Worm (Caenorhabditis elegans) whole organism, L1 larva: ENCODE data around the gene ZC518.8.

Source experiments
- ama-1 ChIP-seq: fragments of 150-350 bp; optimal IDR thresholded peaks from 2 replicates; lab custom pipeline; 2014
- efl-1 ChIP-seq, 4 experiments: fragments of 150-350 bp; optimal IDR thresholded peaks in 3 of 4; peaks in 1 of 4; 1 replicate in 1 of 4; 2 replicates in 3 of 4; lab custom pipeline; 2014; ENCODE audit warnings: missing biosample characterization in 2 of 4, missing genetic modification characterization in 2 of 4, missing genetic modification reagents in 2 of 4
- egl-27 ChIP-seq, 2 experiments: fragments of 150-350 bp in 1 of 2; sonication (generic microtip); optimal IDR thresholded peaks; 3 replicates each; lab custom pipeline; 2017 to 2018; ENCODE audit warnings: missing biosample characterization in 2 of 2, missing genetic modification characterization in 2 of 2, missing genetic modification reagents in 2 of 2
- elt-3 ChIP-seq, 6 experiments: fragments of 150-350 bp in 1 of 6; sonication (generic microtip); optimal IDR thresholded peaks; 2 replicates each; lab custom pipeline; 2017 to 2018; ENCODE audit warnings: missing biosample characterization in 6 of 6, missing genetic modification characterization in 6 of 6, inconsistent platforms in 1 of 6
- lin-39 ChIP-seq: fragments of 150-350 bp; optimal IDR thresholded peaks from 2 replicates; lab custom pipeline; 2014; ENCODE audit warnings: missing biosample characterization, missing genetic modification reagents, missing genetic modification characterization
- nhr-77 ChIP-seq: fragments of 150-350 bp; optimal IDR thresholded peaks from 2 replicates; lab custom pipeline; 2014; ENCODE audit warnings: missing biosample characterization, missing genetic modification characterization
- pqm-1 ChIP-seq: sonication (generic microtip); optimal IDR thresholded peaks from 3 replicates; lab custom pipeline; 2017; ENCODE audit warnings: missing biosample characterization, missing genetic modification characterization
- snpc-4 ChIP-seq: fragments of 150-350 bp; optimal IDR thresholded peaks from 2 replicates; lab custom pipeline; 2014; ENCODE audit warnings: missing biosample characterization, missing genetic modification characterization
- tlp-1 ChIP-seq: fragments of 150-350 bp; optimal IDR thresholded peaks from 2 replicates; lab custom pipeline; 2014; ENCODE audit warnings: missing biosample characterization, missing genetic modification characterization
- unc-130 ChIP-seq: fragments of 150-350 bp; optimal IDR thresholded peaks from 2 replicates; lab custom pipeline; 2017; ENCODE audit warnings: missing biosample characterization, missing genetic modification characterization, inconsistent platforms

DNA sequence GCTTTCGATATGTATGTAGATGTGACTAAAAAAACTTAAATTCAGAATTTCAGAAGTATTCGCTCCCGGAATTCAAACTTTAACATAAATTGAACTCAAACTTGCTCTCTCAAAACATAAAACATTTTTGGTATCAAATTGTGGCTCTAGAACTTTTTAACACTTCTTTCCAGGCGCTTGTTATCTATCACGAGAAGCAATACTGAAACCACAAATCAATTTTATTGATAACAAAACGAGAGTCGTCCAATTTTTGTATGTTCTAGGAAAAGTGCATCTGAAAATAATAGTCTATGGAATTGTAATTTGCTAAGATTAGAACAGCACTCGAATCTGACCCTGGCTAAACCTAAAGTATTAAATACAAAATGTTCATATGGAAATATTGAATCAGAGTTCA is 17.2 kb upstream of the ZC518.8 start:
- TF ChIP-seq efl-1 (optimal IDR thresholded peaks at IDR 0.05; lab: Kevin White, UChicago) = no peak
- TF ChIP-seq efl-1 (GFP tag; optimal IDR thresholded peaks at IDR 0.05 in 1 of 2; lab: Kevin White, UChicago) = no peak
- TF ChIP-seq pqm-1 (tag; lab: Kevin White, UChicago) = no peak
- TF ChIP-seq lin-39 (tag; lab: Kevin White, UChicago) = no peak
- TF ChIP-seq egl-27 (tag; optimal IDR thresholded peaks at IDR 0.05; lab: Kevin White, UChicago) = no peak
- TF ChIP-seq ama-1 (lab: Kevin White, UChicago) = no peak
- no peak for TF ChIP-seq nhr-77 (tag; lab: Kevin White, UChicago)
- TF ChIP-seq unc-130 (tag; lab: Kevin White, UChicago) = no peak
- no peak for TF ChIP-seq snpc-4 (tag; lab: Kevin White, UChicago)
- TF ChIP-seq elt-3 (tag; optimal IDR thresholded peaks at IDR 0.05; lab: Kevin White, UChicago) = no peak
- TF ChIP-seq tlp-1 = no peak
